Worm (Caenorhabditis elegans) whole organism, L1 larva: ENCODE data around the gene C09G9.3.

Experiments used
- C04F5.9 ChIP-seq: sonication (generic microtip); optimal IDR thresholded peaks from 2 replicates; lab custom pipeline; 2016; ENCODE audit warnings: missing genetic modification characterization, missing compliant biosample characterization
- C16A3.4 ChIP-seq: fragments of 150-350 bp; optimal IDR thresholded peaks from 2 replicates; lab custom pipeline; 2014; ENCODE audit warnings: missing biosample characterization, missing genetic modification characterization
- C34B4.2 ChIP-seq: sonication (generic microtip); optimal IDR thresholded peaks from 2 replicates; lab custom pipeline; 2017; ENCODE audit warnings: mild to moderate bottlenecking, missing genetic modification characterization, missing compliant biosample characterization
- F16B12.6 ChIP-seq: fragments of 150-350 bp; optimal IDR thresholded peaks from 2 replicates; lab custom pipeline; 2014; ENCODE audit warnings: missing biosample characterization, missing genetic modification characterization
- aly-2 ChIP-seq: fragments of 150-350 bp; optimal IDR thresholded peaks from 2 replicates; lab custom pipeline; 2014; ENCODE audit warnings: missing biosample characterization, missing genetic modification characterization
- ama-1 ChIP-seq: fragments of 150-350 bp; optimal IDR thresholded peaks from 2 replicates; lab custom pipeline; 2014
- ceh-8 ChIP-seq: fragments of 200-800 bp; sonication (Bioruptor generic); optimal IDR thresholded peaks from 2 replicates; lab custom pipeline; 2018; ENCODE audit warnings: mild to moderate bottlenecking, missing genetic modification characterization, moderate library complexity, missing compliant biosample characterization
- ceh-82 ChIP-seq, 3 experiments: fragments of 150-350 bp in 1 of 3; sonication (generic microtip) in 2 of 3; optimal IDR thresholded peaks; 2 replicates each; lab custom pipeline; 2014 to 2017; ENCODE audit warnings: missing biosample characterization in 3 of 3, missing genetic modification characterization in 3 of 3
- ceh-88 ChIP-seq: fragments of 200-800 bp; sonication (Bioruptor generic); IDR thresholded peaks from 2 replicates; pipeline ENCODE4 v1.3.6; 2022; ENCODE audit warnings: missing genetic modification characterization, missing compliant biosample characterization
- dsc-1 ChIP-seq: sonication (generic microtip); optimal IDR thresholded peaks from 2 replicates; lab custom pipeline; 2016; ENCODE audit warnings: mild to moderate bottlenecking, missing genetic modification characterization, missing compliant biosample characterization
- efl-3 ChIP-seq: fragments of 200-800 bp; sonication (Bioruptor generic); optimal IDR thresholded peaks from 2 replicates; lab custom pipeline; 2018; ENCODE audit warnings: mild to moderate bottlenecking, missing genetic modification characterization, missing compliant biosample characterization
- egl-13 ChIP-seq: sonication (generic microtip); optimal IDR thresholded peaks from 2 replicates; lab custom pipeline; 2016; ENCODE audit warnings: missing genotype, missing genetic modification reagents, missing genetic modification characterization, missing compliant biosample characterization
- egl-27 ChIP-seq, 2 experiments: fragments of 150-350 bp in 1 of 2; sonication (generic microtip); optimal IDR thresholded peaks; 3 replicates each; lab custom pipeline; 2017 to 2018; ENCODE audit warnings: missing biosample characterization in 2 of 2, missing genetic modification characterization in 2 of 2, missing genetic modification reagents in 2 of 2
- elt-3 ChIP-seq, 6 experiments: fragments of 150-350 bp in 1 of 6; sonication (generic microtip); optimal IDR thresholded peaks; 2 replicates each; lab custom pipeline; 2017 to 2018; ENCODE audit warnings: missing biosample characterization in 6 of 6, missing genetic modification characterization in 6 of 6, inconsistent platforms in 1 of 6
- fkh-10 ChIP-seq: sonication (generic microtip); optimal IDR thresholded peaks from 2 replicates; lab custom pipeline; 2017; ENCODE audit warnings: missing biosample characterization, missing genetic modification reagents, missing genetic modification characterization
- fkh-8 ChIP-seq: sonication (generic microtip); optimal IDR thresholded peaks from 2 replicates; lab custom pipeline; 2016; ENCODE audit warnings: mild to moderate bottlenecking, missing genetic modification characterization, missing compliant biosample characterization
- fos-1 ChIP-seq: fragments of 150-350 bp; optimal IDR thresholded peaks from 2 replicates; lab custom pipeline; 2014; ENCODE audit warnings: missing biosample characterization, missing genetic modification characterization
- grh-1 ChIP-seq: fragments of 200-800 bp; sonication (Bioruptor generic); IDR thresholded peaks from 2 replicates; pipeline ENCODE4 v1.3.6; 2022; ENCODE audit warnings: missing genetic modification reagents, missing genetic modification characterization, missing compliant biosample characterization
- hlh-4 ChIP-seq: sonication (generic microtip); optimal IDR thresholded peaks from 2 replicates; lab custom pipeline; 2016; ENCODE audit warnings: mild to moderate bottlenecking, missing genetic modification characterization, missing compliant biosample characterization
- hpl-2 ChIP-seq: fragments of 150-350 bp; optimal IDR thresholded peaks from 2 replicates; lab custom pipeline; 2014; ENCODE audit warnings: missing biosample characterization, missing genetic modification reagents, missing genetic modification characterization
- irx-1 ChIP-seq: sonication (generic microtip); optimal IDR thresholded peaks from 2 replicates; lab custom pipeline; 2016; ENCODE audit warnings: missing genetic modification characterization, missing compliant biosample characterization
- isw-1 ChIP-seq: fragments of 200-800 bp; sonication (Bioruptor generic); IDR thresholded peaks from 2 replicates; pipeline ENCODE4 v1.3.6; 2022; ENCODE audit warnings: missing genetic modification characterization, missing compliant biosample characterization
- jun-1 ChIP-seq: fragments of 150-350 bp; optimal IDR thresholded peaks from 2 replicates; lab custom pipeline; 2014; ENCODE audit warnings: missing biosample characterization, missing genetic modification reagents, missing genetic modification characterization
- lin-14 ChIP-seq: fragments of 200-800 bp; sonication (Bioruptor generic); optimal IDR thresholded peaks from 2 replicates; lab custom pipeline; 2018; ENCODE audit warnings: mild to moderate bottlenecking, missing genetic modification characterization, moderate library complexity, missing compliant biosample characterization
- lin-39 ChIP-seq: fragments of 150-350 bp; optimal IDR thresholded peaks from 2 replicates; lab custom pipeline; 2014; ENCODE audit warnings: missing biosample characterization, missing genetic modification reagents, missing genetic modification characterization
- lir-3 ChIP-seq: sonication (generic microtip); optimal IDR thresholded peaks from 2 replicates; lab custom pipeline; 2016; ENCODE audit warnings: mild to moderate bottlenecking, missing genetic modification characterization, moderate library complexity, missing compliant biosample characterization; ENCODE audit not compliant: poor library complexity
- mdl-1 ChIP-seq, 2 experiments: fragments of 150-350 bp; optimal IDR thresholded peaks; 2 replicates each; lab custom pipeline; 2014 to 2017; ENCODE audit warnings: missing biosample characterization in 2 of 2, missing genetic modification characterization in 2 of 2, inconsistent platforms in 1 of 2
- mef-2 ChIP-seq: fragments of 150-350 bp; optimal IDR thresholded peaks from 2 replicates; lab custom pipeline; 2014; ENCODE audit warnings: missing biosample characterization, missing genetic modification characterization
- mep-1 ChIP-seq: fragments of 150-350 bp; optimal IDR thresholded peaks from 2 replicates; lab custom pipeline; 2014; ENCODE audit warnings: missing biosample characterization, missing genetic modification characterization
- nhr-19 ChIP-seq: fragments of 200-800 bp; sonication (Bioruptor generic); conservative IDR thresholded peaks from 2 replicates; pipeline ENCODE4 v1.3.6; 2022; ENCODE audit warnings: missing genetic modification characterization, missing compliant biosample characterization
- nhr-20 ChIP-seq: sonication (generic microtip); optimal IDR thresholded peaks from 2 replicates; lab custom pipeline; 2016; ENCODE audit warnings: mild to moderate bottlenecking, missing genetic modification characterization, missing compliant biosample characterization
- nhr-237 ChIP-seq: fragments of 150-350 bp; optimal IDR thresholded peaks from 2 replicates; lab custom pipeline; 2014; ENCODE audit warnings: missing biosample characterization, missing genetic modification characterization
- nhr-47 ChIP-seq: sonication (generic microtip); optimal IDR thresholded peaks from 2 replicates; lab custom pipeline; 2016; ENCODE audit warnings: mild to moderate bottlenecking, missing genetic modification characterization, moderate library complexity, missing compliant biosample characterization
- nhr-71 ChIP-seq: sonication (generic microtip); optimal IDR thresholded peaks from 2 replicates; lab custom pipeline; 2016; ENCODE audit warnings: mild to moderate bottlenecking, missing genetic modification characterization, moderate library complexity, missing compliant biosample characterization
- nhr-84 ChIP-seq: sonication (generic microtip); optimal IDR thresholded peaks from 2 replicates; lab custom pipeline; 2017; ENCODE audit warnings: missing biosample characterization, missing genetic modification characterization
- nhr-85 ChIP-seq: sonication (generic microtip); peaks from one replicate; lab custom pipeline; 2016; ENCODE audit warnings: missing genetic modification characterization, inconsistent platforms, missing compliant biosample characterization
- nhr-90 ChIP-seq: sonication (generic microtip); optimal IDR thresholded peaks from 2 replicates; lab custom pipeline; 2016; ENCODE audit warnings: mild to moderate bottlenecking, missing genetic modification characterization, missing compliant biosample characterization; ENCODE audit not compliant: poor library complexity
- pax-3 ChIP-seq: fragments of 200-800 bp; sonication (Bioruptor generic); optimal IDR thresholded peaks from 2 replicates; lab custom pipeline; 2018; ENCODE audit warnings: mild to moderate bottlenecking, missing genetic modification characterization, moderate library complexity, missing compliant biosample characterization
- skn-1 ChIP-seq: fragments of 150-350 bp; optimal IDR thresholded peaks from 2 replicates; lab custom pipeline; 2014; ENCODE audit warnings: missing biosample characterization, missing genetic modification characterization
- sox-4 ChIP-seq: sonication (generic microtip); optimal IDR thresholded peaks from 2 replicates; lab custom pipeline; 2016; ENCODE audit warnings: missing genetic modification characterization, missing compliant biosample characterization
- sup-37 ChIP-seq: fragments of 200-800 bp; sonication (Bioruptor generic); optimal IDR thresholded peaks from 2 replicates; lab custom pipeline; 2018; ENCODE audit warnings: mild to moderate bottlenecking, missing genetic modification characterization, missing compliant biosample characterization
- swsn-7 ChIP-seq: sonication (generic microtip); optimal IDR thresholded peaks from 2 replicates; lab custom pipeline; 2016; ENCODE audit warnings: missing genetic modification characterization, missing compliant biosample characterization
- tbx-2 ChIP-seq: sonication (generic microtip); optimal IDR thresholded peaks from 2 replicates; lab custom pipeline; 2016; ENCODE audit warnings: missing genetic modification characterization, missing compliant biosample characterization
- tlp-1 ChIP-seq: fragments of 150-350 bp; optimal IDR thresholded peaks from 2 replicates; lab custom pipeline; 2014; ENCODE audit warnings: missing biosample characterization, missing genetic modification characterization
- unc-62 ChIP-seq: fragments of 150-350 bp; optimal IDR thresholded peaks from 2 replicates; lab custom pipeline; 2014; ENCODE audit warnings: missing biosample characterization, missing genetic modification reagents, missing genetic modification characterization
- unc-98 ChIP-seq: fragments of 200-800 bp; sonication (Bioruptor generic); IDR thresholded peaks from 2 replicates; pipeline ENCODE4 v1.3.6; 2022; ENCODE audit warnings: missing genetic modification characterization, missing compliant biosample characterization
- vab-15 ChIP-seq: sonication (generic microtip); optimal IDR thresholded peaks from 2 replicates; lab custom pipeline; 2017; ENCODE audit warnings: missing genotype, mild to moderate bottlenecking, missing genetic modification characterization, missing compliant biosample characterization
- xbp-1 ChIP-seq: sonication (generic microtip); optimal IDR thresholded peaks from 2 replicates; lab custom pipeline; 2016; ENCODE audit warnings: missing genetic modification characterization, missing compliant biosample characterization
- zag-1 ChIP-seq: fragments of 150-350 bp; optimal IDR thresholded peaks from 2 replicates; lab custom pipeline; 2014; ENCODE audit warnings: missing biosample characterization, missing genetic modification characterization
- zip-4 ChIP-seq: fragments of 200-800 bp; sonication (Bioruptor generic); optimal IDR thresholded peaks from 2 replicates; lab custom pipeline; 2018; ENCODE audit warnings: mild to moderate bottlenecking, missing genetic modification characterization, moderate library complexity, missing compliant biosample characterization

Gene C09G9.3

ce11 chrIV:8824145-8824833, 48.6 kb downstream of the C09G9.3 start, which contains the start of the genes col-117 and col-3 (continued):
- no peak for TF ChIP-seq egl-27 (tag; optimal IDR thresholded peaks at IDR 0.05; lab: Kevin White, UChicago)
- no peak for TF ChIP-seq egl-13 (tag; lab: Kevin White, UChicago)
- peak; percentile 60 for TF ChIP-seq nhr-71
- no peak for TF ChIP-seq C04F5.9 (tag; lab: Kevin White, UChicago)
- peak; percentile 88 for TF ChIP-seq lin-14
- no peak for TF ChIP-seq skn-1
- no peak for TF ChIP-seq C34B4.2 (tag; lab: Kevin White, UChicago)
- TF ChIP-seq fkh-10 (GFP tag; lab: Kevin White, UChicago) = no peak
- TF ChIP-seq hpl-2 = no peak
- TF ChIP-seq nhr-19 (GFP tag; lab: Robert Waterston, UW) = peak; percentile 37
- TF ChIP-seq jun-1 = no peak
- no peak for TF ChIP-seq ceh-8 (GFP tag; lab: Kevin White, UChicago)
- no peak for TF ChIP-seq ceh-88
- TF ChIP-seq mdl-1 (tag; optimal IDR thresholded peaks at IDR 0.05; lab: Kevin White, UChicago) = peak in 1 of 2 experiments; percentile 17
- no peak for TF ChIP-seq fkh-8 (tag; lab: Kevin White, UChicago)
- TF ChIP-seq tlp-1 = peak; percentile 60
- TF ChIP-seq vab-15 (tag; lab: Kevin White, UChicago) = peak; percentile 8
- TF ChIP-seq lir-3 (tag; lab: Kevin White, UChicago) = no peak
- TF ChIP-seq grh-1 (GFP tag; lab: Robert Waterston, UW) = 0 out of 2 replicates have a peak, but pooled peaks have one; percentile 23
- TF ChIP-seq nhr-47 (tag; lab: Kevin White, UChicago) = peak; percentile 25
- TF ChIP-seq pax-3 (tag; lab: Kevin White, UChicago) = no peak
- TF ChIP-seq mep-1 (tag; lab: Kevin White, UChicago) = peak; percentile 59
- TF ChIP-seq tbx-2 (tag; lab: Kevin White, UChicago) = peak; percentile 39
- no peak for TF ChIP-seq nhr-237
- TF ChIP-seq unc-62 = no peak
- no peak for TF ChIP-seq zip-4 (GFP tag; lab: Kevin White, UChicago)
- no peak for TF ChIP-seq nhr-84 (tag; lab: Kevin White, UChicago)
- peak; percentile 35 for TF ChIP-seq C16A3.4 (tag; lab: Kevin White, UChicago)
- no peak for TF ChIP-seq ceh-82 (tag; optimal IDR thresholded peaks at IDR 0.05; lab: Kevin White, UChicago)
- TF ChIP-seq dsc-1 (tag; lab: Kevin White, UChicago) = no peak
- no peak for TF ChIP-seq unc-98 (GFP tag; lab: Robert Waterston, UW)
- no peak for TF ChIP-seq hlh-4
- TF ChIP-seq sox-4 (tag; lab: Kevin White, UChicago) = no peak
- TF ChIP-seq swsn-7 (tag; lab: Kevin White, UChicago) = peak; percentile 6
- peak; percentile 98 for TF ChIP-seq nhr-85 (tag; lab: Kevin White, UChicago)
- no peak for TF ChIP-seq sup-37 (GFP tag; lab: Kevin White, UChicago)
- no peak for TF ChIP-seq F16B12.6 (tag; lab: Kevin White, UChicago)
- no peak for TF ChIP-seq fos-1 (tag; lab: Kevin White, UChicago)

ce11 chrIV:8822598-8822997, 50.3 kb downstream of the C09G9.3 start:
- TF ChIP-seq nhr-84 (tag; lab: Kevin White, UChicago) (no peak), lin-14 (peak; percentile 28), irx-1 (tag; lab: Kevin White, UChicago) (no peak), efl-3 (no peak), xbp-1 (tag; lab: Kevin White, UChicago) (no peak), isw-1 (no peak), aly-2 (tag; lab: Kevin White, UChicago) (peak; percentile 92), lin-39 (tag; lab: Kevin White, UChicago) (no peak), ceh-8 (GFP tag; lab: Kevin White, UChicago) (no peak), mdl-1 (tag; optimal IDR thresholded peaks at IDR 0.05; lab: Kevin White, UChicago) (no peak), swsn-7 (tag; lab: Kevin White, UChicago) (no peak), elt-3 (tag; optimal IDR thresholded peaks at IDR 0.05; lab: Kevin White, UChicago) (peak in 2 of 6 experiments; percentile 18 to 36), nhr-20 (no peak), nhr-71 (peak; percentile 24), unc-98 (GFP tag; lab: Robert Waterston, UW) (no peak), nhr-90 (tag; lab: Kevin White, UChicago) (peak; percentile 31), tbx-2 (tag; lab: Kevin White, UChicago) (peak; percentile 12), lir-3 (tag; lab: Kevin White, UChicago) (no peak), sox-4 (tag; lab: Kevin White, UChicago) (no peak), ama-1 (lab: Kevin White, UChicago) (no peak), nhr-85 (tag; lab: Kevin White, UChicago) (peak; percentile 75), grh-1 (GFP tag; lab: Robert Waterston, UW) (no peak), dsc-1 (tag; lab: Kevin White, UChicago) (no peak), fkh-10 (GFP tag; lab: Kevin White, UChicago) (no peak), zag-1 (tag; lab: Kevin White, UChicago) (no peak), mef-2 (no peak)
